Worm (Caenorhabditis elegans): ENCODE data around the gene C42D4.13.

Gene C42D4.13

DNA sequence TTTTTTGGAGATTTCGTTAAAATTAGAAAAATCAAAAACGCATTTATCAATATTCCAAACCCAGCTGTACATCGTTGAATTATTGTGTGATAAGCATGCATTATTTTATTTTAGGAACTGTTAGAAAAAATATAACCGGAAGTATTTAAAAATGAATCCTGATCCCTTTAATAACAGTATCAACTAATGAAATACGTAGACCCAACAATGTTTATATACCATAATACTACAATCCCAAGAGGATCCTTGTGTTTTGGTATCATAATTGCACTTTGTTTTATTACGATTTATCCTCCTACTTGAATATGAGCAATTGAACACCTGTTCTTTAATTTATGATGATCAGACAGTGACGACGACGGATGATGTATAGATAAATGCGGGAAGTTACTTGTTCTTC, 1.2 kb downstream of the C42D4.13 start, which contains the start of gene str-249:
TSS of gene str-249 (minus strand) at position 101 of the 400 bp plus-strand sequence.
- no peak for TF ChIP-seq sea-2 (GFP tag; IDR thresholded peaks at IDR 0.05)
- no peak for TF ChIP-seq ceh-27 (GFP tag; optimal IDR thresholded peaks at IDR 0.05)
- no peak for TF ChIP-seq zim-3 (tag; optimal IDR thresholded peaks at IDR 0.05)
- TF ChIP-seq mxl-1 (tag; optimal IDR thresholded peaks at IDR 0.05): no peak
- TF ChIP-seq F22D6.2 (tag; optimal IDR thresholded peaks at IDR 0.05): no peak
- TF ChIP-seq madf-6 (GFP tag; IDR thresholded peaks at IDR 0.05): no peak
- no peak for TF ChIP-seq repo-1 (tag; optimal IDR thresholded peaks at IDR 0.05)
- no peak for TF ChIP-seq somi-1 (GFP tag; optimal IDR thresholded peaks at IDR 0.05)
- TF ChIP-seq lsl-1 (GFP tag; optimal IDR thresholded peaks at IDR 0.05): no peak
- no peak for TF ChIP-seq nhr-179 (tag; optimal IDR thresholded peaks at IDR 0.05)
- no peak for TF ChIP-seq cebp-1 (GFP tag; IDR thresholded peaks at IDR 0.05)
- no peak for TF ChIP-seq cebp-1 (tag; optimal IDR thresholded peaks at IDR 0.05)
- TF ChIP-seq hmg-20 (GFP tag; IDR thresholded peaks at IDR 0.05): no peak
- no peak for TF ChIP-seq snpc-3.4 (tag; optimal IDR thresholded peaks at IDR 0.05)
- TF ChIP-seq ama-1 (optimal IDR thresholded peaks at IDR 0.05): no peak
- TF ChIP-seq ama-1 (GFP tag; optimal IDR thresholded peaks at IDR 0.05): no peak
- no peak for TF ChIP-seq ztf-25 (GFP tag; IDR thresholded peaks at IDR 0.05)
- TF ChIP-seq attf-6 (GFP tag; IDR thresholded peaks at IDR 0.05): no peak
- no peak for TF ChIP-seq nhr-27 (tag; optimal IDR thresholded peaks at IDR 0.05)
- no peak for TF ChIP-seq aptf-3 (GFP tag; IDR thresholded peaks at IDR 0.05)
- TF ChIP-seq lag-1 (GFP tag; IDR thresholded peaks at IDR 0.05): no peak
- TF ChIP-seq akir-1 (GFP tag; optimal IDR thresholded peaks at IDR 0.05): no peak

DNA sequence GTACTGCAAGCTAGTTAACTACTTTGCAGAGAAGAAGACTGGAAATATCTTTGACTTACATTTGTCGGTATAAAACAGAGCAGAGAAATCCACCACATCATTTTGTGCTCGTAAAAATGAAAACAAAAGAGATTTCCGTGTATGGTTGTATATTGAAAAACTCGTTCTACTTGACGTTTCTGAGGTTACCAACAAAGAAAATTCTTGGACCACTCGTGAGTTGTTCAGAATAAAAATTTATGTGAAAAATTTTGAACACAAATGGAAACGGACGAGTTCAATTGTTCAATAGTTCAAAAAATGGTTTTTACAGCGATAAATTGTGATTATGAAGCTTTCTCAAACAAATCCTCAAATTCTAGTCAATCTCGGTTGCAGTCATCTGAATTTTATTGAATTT, 3.3 kb downstream of the C42D4.13 start, which contains the start of gene clec-179:
TSS of gene clec-179 (minus strand) at position 101 of the 400 bp plus-strand sequence.
- no peak for TF ChIP-seq egl-18 (GFP tag; IDR thresholded peaks at IDR 0.05)
- no peak for TF ChIP-seq rcor-1 (GFP tag; IDR thresholded peaks at IDR 0.05)

DNA sequence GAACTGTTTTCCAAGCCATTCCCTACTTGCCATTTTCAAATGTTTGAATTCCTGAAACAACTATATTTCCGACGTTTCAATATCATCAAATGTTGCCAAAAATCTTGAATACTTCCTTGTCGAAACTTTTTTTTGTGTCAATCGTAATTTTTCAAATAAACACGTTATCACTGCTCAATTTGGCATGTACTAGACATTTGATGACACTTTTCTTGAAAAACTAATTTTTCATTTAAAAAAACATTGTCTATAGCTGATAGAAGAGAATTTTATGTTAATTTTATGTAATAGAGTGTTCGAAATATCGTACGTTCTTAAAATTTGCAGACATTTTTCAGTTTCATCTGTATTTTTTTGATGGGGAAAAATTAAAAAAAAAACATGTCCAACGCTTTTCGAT, 5.1 kb downstream of the C42D4.13 start:
- TF ChIP-seq unc-130 (GFP tag; optimal IDR thresholded peaks at IDR 0.05): no peak
- peak; percentile 78 for TF ChIP-seq nhr-80 (tag; optimal IDR thresholded peaks at IDR 0.05)
- TF ChIP-seq pha-4 (tag; optimal IDR thresholded peaks at IDR 0.05): peak; percentile 36
- TF ChIP-seq sptf-2 (GFP tag; optimal IDR thresholded peaks at IDR 0.05): no peak
- TF ChIP-seq let-607 (tag; optimal IDR thresholded peaks at IDR 0.05): peak; percentile 60 to 85
- peak; percentile 75 for TF ChIP-seq unc-62 (GFP tag; optimal IDR thresholded peaks at IDR 0.05)
- TF ChIP-seq hlh-26 (GFP tag; conservative IDR thresholded peaks at IDR 0.05): no peak
- TF ChIP-seq ztf-22 (GFP tag; optimal IDR thresholded peaks at IDR 0.05): peak; percentile 47

DNA sequence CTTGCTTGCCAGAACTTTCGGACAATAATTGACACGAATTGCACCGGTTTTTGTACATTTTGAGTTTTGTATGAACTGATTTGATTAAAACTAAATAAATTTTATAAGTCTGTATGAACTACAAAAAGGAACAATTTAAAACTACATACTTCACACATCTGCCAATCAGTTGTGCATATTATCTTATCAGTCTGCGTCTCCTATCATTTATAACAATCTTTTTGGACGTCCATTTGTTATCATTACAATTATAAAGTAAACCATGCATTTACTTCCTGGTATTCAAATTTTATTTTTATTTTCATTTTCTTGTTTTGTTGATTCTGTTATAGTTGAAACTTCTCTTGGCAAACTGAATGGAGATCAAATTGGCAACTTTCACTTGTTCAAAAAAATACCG, 7.6 kb downstream of the C42D4.13 start, which contains the start of gene cest-10:
TSS of gene cest-10 (plus strand) at position 254 of the 400 bp plus-strand sequence.
- TF ChIP-seq F55B11.4 (tag; optimal IDR thresholded peaks at IDR 0.05; ENCODE audit: borderline replicate concordance, insufficient read depth) (no peak), lin-40 (tag; optimal IDR thresholded peaks at IDR 0.05) (no peak), egrh-3 (GFP tag; IDR thresholded peaks at IDR 0.05) (no peak), nhr-80 (tag; optimal IDR thresholded peaks at IDR 0.05) (peak; percentile 72), let-607 (tag; optimal IDR thresholded peaks at IDR 0.05) (peak in 1 of 2 experiments; percentile 67), F52B5.7 (tag; optimal IDR thresholded peaks at IDR 0.05) (no peak), hrde-1 (tag; optimal IDR thresholded peaks at IDR 0.05; ENCODE audit: borderline replicate concordance) (no peak), lsy-27 (tag; optimal IDR thresholded peaks at IDR 0.05; ENCODE audit: borderline replicate concordance, insufficient read depth) (no peak), xnd-1 (tag; optimal IDR thresholded peaks at IDR 0.05) (no peak), nfya-2 (GFP tag; IDR thresholded peaks at IDR 0.05) (no peak), unc-62 (GFP tag; optimal IDR thresholded peaks at IDR 0.05) (peak; percentile 54), nhr-120 (GFP tag; IDR thresholded peaks at IDR 0.05) (no peak), akir-1 (GFP tag; optimal IDR thresholded peaks at IDR 0.05) (no peak), F57A8.1 (GFP tag; optimal IDR thresholded peaks at IDR 0.05) (no peak)
